Fruit fly (Drosophila melanogaster) whole organism, wandering third instar larva: Measurements from ENCODE around the gene Hip1.

ENCODE experiments used
- Abd-B ChIP-seq: fragments of >200 bp; optimal IDR thresholded peaks from 2 replicates; lab custom pipeline; 2017; ENCODE audit warnings: missing biosample characterization, missing genetic modification characterization
- Hnf4 ChIP-seq: fragments of 200-800 bp; sonication (Bioruptor generic); optimal IDR thresholded peaks from 2 replicates; lab custom pipeline; 2016; ENCODE audit warnings: missing biosample characterization, mild to moderate bottlenecking, missing genetic modification characterization
- Hr78 ChIP-seq: fragments of >200 bp; optimal IDR thresholded peaks from 2 replicates; lab custom pipeline; 2017; ENCODE audit warnings: missing biosample characterization, missing genetic modification characterization
- Mio ChIP-seq: sonication (Bioruptor generic); optimal IDR thresholded peaks from 2 replicates; lab custom pipeline; 2016; ENCODE audit warnings: missing biosample characterization, missing genetic modification characterization
- OdsH ChIP-seq: fragments of 200-800 bp; sonication (Bioruptor generic); optimal IDR thresholded peaks from 2 replicates; lab custom pipeline; 2016; ENCODE audit warnings: missing biosample characterization, mild to moderate bottlenecking, missing genetic modification characterization
- Sp1 ChIP-seq: fragments of 200-800 bp; sonication (Bioruptor generic); optimal IDR thresholded peaks from 3 replicates; lab custom pipeline; 2019; ENCODE audit warnings: missing biosample characterization, mild to moderate bottlenecking, missing genetic modification characterization, moderate library complexity
- Vsx2 ChIP-seq: fragments of 200-300, 225-300 bp; sonication (Bioruptor generic); optimal IDR thresholded peaks from 2 replicates; lab custom pipeline; 2018; ENCODE audit warnings: missing biosample characterization, missing genetic modification characterization; ENCODE audit not compliant: partially characterized antibody
- br ChIP-seq: fragments of 200-800 bp; sonication (Bioruptor generic); optimal IDR thresholded peaks from 2 replicates; lab custom pipeline; 2016; ENCODE audit warnings: missing biosample characterization, missing genetic modification characterization
- brk ChIP-seq: fragments of 200-800 bp; sonication (Bioruptor generic); optimal IDR thresholded peaks from 2 replicates; lab custom pipeline; 2016; ENCODE audit warnings: missing biosample characterization, mild to moderate bottlenecking, missing genetic modification characterization
- dsf ChIP-seq: sonication (Bioruptor generic); optimal IDR thresholded peaks from 2 replicates; lab custom pipeline; 2016; ENCODE audit warnings: missing biosample characterization, missing genetic modification characterization, borderline replicate concordance
- fru ChIP-seq: fragments of 200-800 bp; sonication (Bioruptor generic); optimal IDR thresholded peaks from 3 replicates; lab custom pipeline; 2016; ENCODE audit warnings: missing biosample characterization, mild to moderate bottlenecking, missing genetic modification characterization
- h ChIP-seq: fragments of 200-800 bp; sonication (Bioruptor generic); optimal IDR thresholded peaks from 3 replicates; lab custom pipeline; 2016; ENCODE audit warnings: missing biosample characterization, mild to moderate bottlenecking, missing genetic modification characterization
- pan ChIP-seq: fragments of >200 bp; optimal IDR thresholded peaks from 2 replicates; lab custom pipeline; 2017
- rgr ChIP-seq: fragments of 200-800 bp; sonication (Bioruptor generic); optimal IDR thresholded peaks from 3 replicates; lab custom pipeline; 2016; ENCODE audit warnings: missing biosample characterization, mild to moderate bottlenecking, missing genetic modification characterization
- sv ChIP-seq: fragments of 200-800 bp; sonication (Bioruptor generic); optimal IDR thresholded peaks from 3 replicates; lab custom pipeline; 2016; ENCODE audit warnings: missing biosample characterization, missing genetic modification characterization
- tai ChIP-seq: sonication (Bioruptor generic); optimal IDR thresholded peaks from 2 replicates; lab custom pipeline; 2016; ENCODE audit warnings: missing biosample characterization, missing genetic modification characterization
- usp ChIP-seq: fragments of >200 bp; optimal IDR thresholded peaks from 2 replicates; lab custom pipeline; 2017; ENCODE audit warnings: missing biosample characterization, missing genetic modification characterization
- woc ChIP-seq: sonication (Bioruptor generic); optimal IDR thresholded peaks from 2 replicates; lab custom pipeline; 2016; ENCODE audit warnings: missing biosample characterization, mild to moderate bottlenecking, missing genetic modification characterization

The Hip1 gene

dm6 chr3L:12720699-12721098, 52.7 kb downstream of the Hip1 start:
- no peak for TF ChIP-seq Mio (GFP tag; lab: Kevin White, UChicago)
- TF ChIP-seq br (GFP tag; lab: Kevin White, UChicago), result no peak
- TF ChIP-seq sv (GFP tag; lab: Kevin White, UChicago), result no peak
- TF ChIP-seq Abd-B (GFP tag; lab: Kevin White, UChicago), result no peak
- TF ChIP-seq dsf (GFP tag; lab: Kevin White, UChicago), result no peak
- no peak for TF ChIP-seq brk (GFP tag; lab: Kevin White, UChicago)
- no peak for TF ChIP-seq woc
- no peak for TF ChIP-seq pan (lab: Kevin White, UChicago)
- no peak for TF ChIP-seq Vsx2 (GFP tag; lab: Kevin White, UChicago)
- no peak for TF ChIP-seq tai
- TF ChIP-seq Sp1 (GFP tag; lab: Kevin White, UChicago), result no peak
- TF ChIP-seq rgr (GFP tag; lab: Kevin White, UChicago), result no peak
- TF ChIP-seq usp (GFP tag; lab: Kevin White, UChicago), result no peak
- no peak for TF ChIP-seq Hnf4 (GFP tag; lab: Kevin White, UChicago)
- no peak for TF ChIP-seq OdsH (GFP tag; lab: Kevin White, UChicago)
- no peak for TF ChIP-seq h (GFP tag; lab: Kevin White, UChicago)
- no peak for TF ChIP-seq fru (GFP tag; lab: Kevin White, UChicago)
- no peak for TF ChIP-seq Hr78 (GFP tag; lab: Kevin White, UChicago)
